Worm (Caenorhabditis elegans): ENCODE measurements around the gene fbxb-43.
A peak's percentile ranks its signal among the peaks of the same experiment; 100 is the strongest.
"Not testable (repeated sequence)": the region's sequence is repeated elsewhere in the genome, so short reads cannot be mapped to it uniquely, and the experiment has no call there.

Gene fbxb-43

DNA sequence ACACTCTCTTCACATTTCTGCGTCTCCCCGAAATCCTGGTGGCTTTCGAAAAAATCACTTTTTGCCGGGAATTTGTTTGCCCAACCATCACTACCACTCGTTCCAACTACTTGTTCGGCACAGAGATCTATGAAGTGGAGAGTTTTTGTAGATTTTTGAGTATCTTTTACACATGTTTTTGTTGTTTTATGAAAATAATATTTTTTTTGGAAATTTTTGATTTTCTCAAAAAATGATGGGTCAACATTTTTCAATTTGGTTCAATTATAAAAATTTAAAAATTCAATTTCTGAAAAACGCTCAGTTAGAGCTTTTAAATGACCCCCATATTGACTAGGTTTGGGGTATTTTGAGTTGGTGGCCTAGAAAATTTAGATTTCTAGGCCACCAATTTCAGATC is 10.5 kb upstream of the fbxb-43 start, which contains the start of gene Y51H7BR.7:
Y51H7BR.7 (minus strand) TSS at position 101 of the 400 bp plus-strand sequence.
- TF ChIP-seq pha-4 (tag; optimal IDR thresholded peaks at IDR 0.05), result peak; percentile 26
- TF ChIP-seq skn-1 (tag; optimal IDR thresholded peaks at IDR 0.05), result no peak

DNA sequence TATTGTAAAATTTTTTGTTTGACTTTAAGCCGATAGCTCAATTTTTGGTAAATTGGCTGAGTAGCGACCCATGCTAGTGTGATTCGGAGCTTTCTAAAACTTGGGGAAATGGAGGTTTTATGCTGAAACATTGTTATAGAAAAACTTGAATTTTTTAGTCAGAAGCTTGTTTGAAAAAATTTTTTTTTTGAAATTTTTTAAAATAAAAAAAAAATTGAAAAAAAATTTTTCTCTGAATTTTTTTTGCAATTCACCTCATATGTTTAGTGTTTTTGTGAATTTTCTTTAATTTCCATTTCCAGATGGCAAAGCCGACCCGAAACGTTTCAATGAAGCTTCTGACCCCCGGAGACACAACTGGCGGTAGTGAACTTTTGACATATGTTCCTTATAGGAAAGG is 7.0 kb upstream of the fbxb-43 start, which contains the start of gene Y51H7BR.4:
Y51H7BR.4 (plus strand) TSS at position 301 of the 400 bp plus-strand sequence.
- TF ChIP-seq nhr-28 (tag; optimal IDR thresholded peaks at IDR 0.05), result no peak
- no peak for TF ChIP-seq mdl-1 (tag; optimal IDR thresholded peaks at IDR 0.05)

DNA sequence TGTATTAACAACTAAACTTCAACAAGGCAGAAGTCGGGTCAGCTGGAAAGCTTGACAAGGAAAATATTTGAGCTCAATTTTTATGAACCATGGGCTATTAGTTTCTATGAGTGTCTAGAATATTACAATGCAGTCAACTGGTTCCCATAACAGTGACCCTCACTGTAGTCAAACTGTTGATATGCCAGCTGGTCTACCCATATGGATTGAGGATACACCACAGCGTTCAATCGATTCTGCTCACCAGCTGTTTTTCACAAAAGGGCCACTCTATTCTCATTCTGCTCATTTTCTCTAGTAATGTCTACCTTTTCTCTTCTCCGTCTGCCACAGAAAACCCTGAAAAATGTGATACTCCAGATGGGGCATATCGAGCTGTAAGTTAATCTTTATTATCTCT is 1.3 kb downstream of the fbxb-43 start, which contains the start of gene fbxb-42:
fbxb-42 (plus strand) TSS at position 301 of the 400 bp plus-strand sequence.
- TF ChIP-seq ceh-28 (tag; optimal IDR thresholded peaks at IDR 0.05) (no peak), ZK546.5 (tag; optimal IDR thresholded peaks at IDR 0.05) (no peak), nhr-43 (tag; optimal IDR thresholded peaks at IDR 0.05; ENCODE audit: poor library complexity, severe bottlenecking) (no peak), lsy-12 (tag; optimal IDR thresholded peaks at IDR 0.05) (no peak)

DNA sequence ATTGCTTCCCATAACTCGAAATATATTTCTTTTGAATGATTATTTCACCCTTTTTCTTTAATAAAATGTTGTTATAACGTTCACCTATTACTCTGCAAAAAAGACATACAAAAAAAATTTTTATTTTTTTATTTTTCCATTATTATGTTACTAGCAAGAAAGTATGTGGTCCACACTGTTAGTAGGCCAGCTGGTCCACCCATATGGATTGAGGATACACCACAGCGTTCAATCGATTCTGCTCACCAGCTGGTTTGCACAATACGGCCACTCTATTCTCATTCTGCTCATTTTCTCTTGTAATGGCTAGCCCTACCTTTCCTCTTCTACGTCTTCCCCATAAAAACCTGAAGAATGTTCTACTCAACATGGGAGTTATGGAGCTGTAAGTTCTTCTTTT is 2.6 kb downstream of the fbxb-43 start, which contains the start of gene fbxb-44:
fbxb-44 (plus strand) TSS at position 301 of the 400 bp plus-strand sequence.
- TF ChIP-seq ceh-16 (tag; optimal IDR thresholded peaks at IDR 0.05), result no peak
- TF ChIP-seq ceh-9 (tag; optimal IDR thresholded peaks at IDR 0.05), result no peak
- TF ChIP-seq mml-1 (tag; optimal IDR thresholded peaks at IDR 0.05), result no peak
- no peak for TF ChIP-seq pqm-1 (tag; optimal IDR thresholded peaks at IDR 0.05)
- no peak for TF ChIP-seq R02D3.7 (tag; optimal IDR thresholded peaks at IDR 0.05)
- TF ChIP-seq egl-27 (tag; optimal IDR thresholded peaks at IDR 0.05), result no peak
- TF ChIP-seq fkh-10 (GFP tag; optimal IDR thresholded peaks at IDR 0.05), result no peak
- no peak for TF ChIP-seq lin-39 (tag; optimal IDR thresholded peaks at IDR 0.05)
- no peak for TF ChIP-seq nhr-25 (tag; optimal IDR thresholded peaks at IDR 0.05)
- no peak for TF ChIP-seq ceh-28 (tag; optimal IDR thresholded peaks at IDR 0.05)
- no peak for TF ChIP-seq sea-2 (GFP tag; optimal IDR thresholded peaks at IDR 0.05)
- TF ChIP-seq tbx-2 (tag; optimal IDR thresholded peaks at IDR 0.05), result no peak
- no peak for TF ChIP-seq nhr-76 (tag; optimal IDR thresholded peaks at IDR 0.05)
- TF ChIP-seq aly-2 (tag; optimal IDR thresholded peaks at IDR 0.05), result no peak
- no peak for TF ChIP-seq nhr-67 (tag; optimal IDR thresholded peaks at IDR 0.05)
- TF ChIP-seq ztf-11 (tag; optimal IDR thresholded peaks at IDR 0.05), result no peak
- TF ChIP-seq elt-2 (tag; optimal IDR thresholded peaks at IDR 0.05), result no peak
- no peak for TF ChIP-seq skn-1 (tag; optimal IDR thresholded peaks at IDR 0.05)
- no peak for TF ChIP-seq nhr-12 (tag; optimal IDR thresholded peaks at IDR 0.05)

DNA sequence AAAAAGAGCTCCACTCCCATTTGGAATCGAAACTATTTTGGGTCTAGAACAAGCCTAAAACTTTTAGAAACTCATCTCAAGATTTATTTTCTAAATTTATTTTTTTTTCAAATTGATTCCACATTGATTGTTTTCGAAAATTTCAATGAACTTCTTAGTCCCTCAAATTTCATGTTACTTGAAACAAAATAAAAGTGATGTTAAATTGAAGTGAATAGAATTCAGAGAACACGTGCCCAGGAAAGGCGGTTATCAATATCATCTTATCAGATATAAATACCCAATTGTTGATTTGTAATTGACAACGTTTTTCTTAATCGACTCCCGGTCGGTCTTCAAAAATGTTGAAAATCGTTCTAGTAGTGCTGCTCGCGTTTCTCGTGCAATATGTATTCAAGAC is 4.6 kb downstream of the fbxb-43 start, which contains the start of gene poml-4:
poml-4 (plus strand) TSS at position 301 of the 400 bp plus-strand sequence.
- not testable (repeated sequence) for TF ChIP-seq lin-39 (tag; optimal IDR thresholded peaks at IDR 0.05); nhr-11 (tag; optimal IDR thresholded peaks at IDR 0.05); nhr-43 (tag; optimal IDR thresholded peaks at IDR 0.05; ENCODE audit: poor library complexity, severe bottlenecking)

DNA sequence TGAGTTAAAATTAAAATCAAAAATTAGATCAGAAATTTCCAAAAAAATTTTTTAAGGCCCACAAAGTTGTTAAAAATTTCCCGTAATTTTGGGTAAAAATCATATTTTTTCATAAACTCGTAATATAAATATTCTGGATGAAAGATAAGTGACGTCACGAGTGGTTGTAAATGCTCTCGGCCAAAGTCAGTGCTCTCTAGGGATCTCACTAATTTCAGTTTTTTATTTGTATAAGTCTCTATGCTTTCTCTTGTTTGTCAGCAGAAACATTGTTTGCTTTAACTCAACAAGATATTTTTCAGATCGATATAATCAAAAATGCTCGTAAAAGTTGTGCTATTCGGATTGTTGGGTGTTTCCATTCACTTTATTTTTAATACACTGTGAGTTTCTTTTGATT is 7.2 kb downstream of the fbxb-43 start, which contains the start of gene K05F6.4:
K05F6.4 (plus strand) TSS at position 301 of the 400 bp plus-strand sequence.
- TF ChIP-seq eor-1, zag-1, daf-12 (tag; optimal IDR thresholded peaks at IDR 0.05): not testable (repeated sequence)

DNA sequence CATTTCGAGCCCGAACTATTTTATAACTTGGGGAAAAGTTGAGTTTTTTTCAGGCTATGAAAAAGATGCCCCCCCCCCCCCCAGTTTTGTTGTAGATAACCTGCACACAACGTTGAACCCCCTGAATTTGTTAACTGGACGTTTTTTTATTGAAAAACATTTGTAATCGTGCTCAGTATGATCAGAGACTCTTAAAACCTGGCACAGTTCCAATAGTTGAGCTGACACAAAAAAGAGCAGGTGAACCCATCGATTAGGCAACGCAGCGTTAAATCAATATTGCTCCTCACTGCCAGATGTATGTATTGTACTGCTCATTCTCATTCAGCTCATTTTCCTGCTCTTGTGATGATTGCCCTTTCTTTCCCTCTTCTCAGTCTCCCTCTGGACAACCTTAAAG is 9.6 kb downstream of the fbxb-43 start, which contains the start of gene K05F6.12:
K05F6.12 (plus strand) TSS at position 301 of the 400 bp plus-strand sequence.
- TF ChIP-seq hmg-11 (tag; optimal IDR thresholded peaks at IDR 0.05), result no peak
- TF ChIP-seq mdl-1 (tag; optimal IDR thresholded peaks at IDR 0.05), result no peak
- no peak for TF ChIP-seq ztf-4 (tag; optimal IDR thresholded peaks at IDR 0.05)
